Worm (Caenorhabditis elegans): ENCODE results near the gene Y54G2A.40.
A peak's percentile ranks its signal among the peaks of the same experiment; 100 is the strongest.

Gene Y54G2A.40

DNA sequence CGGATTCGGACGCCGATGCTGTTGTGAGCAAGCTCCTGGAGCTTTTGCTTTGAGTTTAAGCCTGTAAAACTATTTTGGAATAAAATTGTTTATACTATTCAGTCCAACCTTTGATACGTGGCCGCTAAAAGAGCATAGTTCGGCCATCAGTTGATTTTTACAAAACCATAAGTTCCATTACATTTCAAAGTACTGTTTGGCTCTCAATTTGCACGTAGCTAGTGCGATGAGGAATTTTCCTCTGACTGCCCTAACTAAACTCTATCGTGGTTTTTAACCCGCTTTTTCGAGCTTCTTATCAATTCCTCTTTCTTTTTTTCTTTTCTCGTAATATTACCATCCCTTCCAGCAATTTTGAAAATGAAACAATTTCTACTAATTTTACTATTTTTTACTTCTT, 22.8 kb upstream of the Y54G2A.40 start, which contains the start of gene clec-80:
TSS of gene clec-80 (plus strand) at position 301 of the 400 bp plus-strand sequence.
- no peak for TF ChIP-seq daf-12 (tag; optimal IDR thresholded peaks at IDR 0.05)
- no peak for TF ChIP-seq ceh-28 (tag; optimal IDR thresholded peaks at IDR 0.05)
- no peak for TF ChIP-seq elt-3 (tag; optimal IDR thresholded peaks at IDR 0.05)
- TF ChIP-seq lin-15B (tag; optimal IDR thresholded peaks at IDR 0.05) = no peak
- TF ChIP-seq sea-2 (GFP tag; optimal IDR thresholded peaks at IDR 0.05) = no peak
- TF ChIP-seq ama-1 (optimal IDR thresholded peaks at IDR 0.05) = no peak
- TF ChIP-seq nhr-28 (tag; optimal IDR thresholded peaks at IDR 0.05) = no peak
- no peak for TF ChIP-seq fkh-10 (GFP tag; optimal IDR thresholded peaks at IDR 0.05)
- no peak for TF ChIP-seq aly-2 (tag; optimal IDR thresholded peaks at IDR 0.05)
- TF ChIP-seq pqm-1 (tag; optimal IDR thresholded peaks at IDR 0.05) = no peak
- TF ChIP-seq ceh-9 (tag; optimal IDR thresholded peaks at IDR 0.05) = no peak
- TF ChIP-seq lsy-12 (tag; optimal IDR thresholded peaks at IDR 0.05) = no peak
- no peak for TF ChIP-seq nhr-43 (tag; optimal IDR thresholded peaks at IDR 0.05; ENCODE audit: poor library complexity, severe bottlenecking)
- TF ChIP-seq nfya-1 (tag; optimal IDR thresholded peaks at IDR 0.05; ENCODE audit: insufficient read depth) = no peak
- no peak for TF ChIP-seq nhr-11 (tag; optimal IDR thresholded peaks at IDR 0.05)
- TF ChIP-seq eor-1 (tag; optimal IDR thresholded peaks at IDR 0.05) = no peak
- no peak for TF ChIP-seq unc-39 (tag; optimal IDR thresholded peaks at IDR 0.05)
- TF ChIP-seq ceh-82 (tag; optimal IDR thresholded peaks at IDR 0.05) = no peak
- TF ChIP-seq nhr-77 (tag; optimal IDR thresholded peaks at IDR 0.05) = no peak
- no peak for TF ChIP-seq nhr-25 (tag; optimal IDR thresholded peaks at IDR 0.05)

DNA sequence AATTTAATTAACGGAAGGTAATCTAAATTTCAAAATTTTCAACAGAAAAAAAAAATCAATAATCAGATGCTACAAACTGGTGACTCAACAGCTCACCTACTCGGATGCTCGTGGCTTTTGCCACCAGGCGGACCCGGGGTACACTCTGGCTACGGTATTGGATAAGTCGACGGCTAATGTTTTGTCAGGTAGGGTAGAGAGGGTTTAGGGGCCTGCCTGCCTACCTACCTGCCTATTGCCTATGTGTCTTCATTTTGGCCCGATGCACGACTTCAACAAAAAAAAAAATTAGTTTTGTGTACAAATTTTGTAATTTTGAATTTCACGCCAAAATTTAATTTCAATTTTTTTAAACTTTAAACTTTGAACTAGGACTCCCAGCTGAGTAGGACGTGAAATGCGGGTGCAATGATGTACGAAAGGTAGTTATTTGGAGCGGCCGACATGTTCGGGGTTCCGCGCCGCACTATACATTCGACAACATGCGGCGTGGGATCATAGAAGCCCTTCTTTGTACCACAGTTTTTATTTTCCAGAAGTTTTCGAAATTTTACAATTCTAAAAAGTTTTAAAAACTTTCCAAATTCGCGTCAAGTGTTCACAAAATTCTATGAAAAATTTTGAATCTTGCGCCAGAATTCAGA, 20.7 kb upstream of the Y54G2A.40 start:
- TF ChIP-seq lsy-12 (tag; optimal IDR thresholded peaks at IDR 0.05) = peak; percentile 53
- TF ChIP-seq tbx-2 (tag; optimal IDR thresholded peaks at IDR 0.05) = no peak
- no peak for TF ChIP-seq nhr-237 (tag; optimal IDR thresholded peaks at IDR 0.05)
- no peak for TF ChIP-seq nhr-76 (tag; optimal IDR thresholded peaks at IDR 0.05)
- peak; percentile 24 for TF ChIP-seq snpc-4 (tag; optimal IDR thresholded peaks at IDR 0.05)

DNA sequence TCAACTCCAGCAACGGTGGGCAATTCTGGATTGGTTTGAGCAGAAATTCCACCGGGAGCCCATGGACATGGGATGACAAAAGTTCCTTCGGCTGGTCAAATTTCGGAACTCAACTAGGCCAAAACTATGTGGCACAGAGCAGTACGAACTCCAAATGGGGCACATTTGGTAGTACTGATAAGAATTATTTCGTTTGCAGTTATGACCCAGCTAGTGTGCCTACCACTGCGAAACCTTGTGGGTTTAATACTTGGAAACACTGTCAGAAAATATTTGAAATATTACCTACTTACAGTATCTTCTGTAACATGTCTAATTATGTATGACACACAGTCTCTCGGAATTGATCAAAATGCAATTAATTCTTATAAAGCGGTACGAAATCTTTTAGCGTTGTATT, 19.9 kb upstream of the Y54G2A.40 start:
- TF ChIP-seq ceh-82 (tag; optimal IDR thresholded peaks at IDR 0.05) (no peak), fkh-10 (GFP tag; optimal IDR thresholded peaks at IDR 0.05) (no peak), nhr-25 (tag; optimal IDR thresholded peaks at IDR 0.05) (no peak), elt-1 (tag; optimal IDR thresholded peaks at IDR 0.05) (no peak), ceh-16 (tag; optimal IDR thresholded peaks at IDR 0.05) (no peak), pha-4 (tag; optimal IDR thresholded peaks at IDR 0.05) (no peak), nhr-11 (tag; optimal IDR thresholded peaks at IDR 0.05) (no peak), unc-62 (GFP tag; optimal IDR thresholded peaks at IDR 0.05) (no peak), nhr-237 (tag; optimal IDR thresholded peaks at IDR 0.05) (no peak), skn-1 (tag; optimal IDR thresholded peaks at IDR 0.05) (no peak), nhr-76 (tag; optimal IDR thresholded peaks at IDR 0.05) (no peak), unc-39 (tag; optimal IDR thresholded peaks at IDR 0.05) (no peak), R02D3.7 (tag; optimal IDR thresholded peaks at IDR 0.05) (no peak), jun-1 (tag; optimal IDR thresholded peaks at IDR 0.05) (no peak), ceh-9 (tag; optimal IDR thresholded peaks at IDR 0.05) (no peak), hmg-11 (tag; optimal IDR thresholded peaks at IDR 0.05) (no peak)

DNA sequence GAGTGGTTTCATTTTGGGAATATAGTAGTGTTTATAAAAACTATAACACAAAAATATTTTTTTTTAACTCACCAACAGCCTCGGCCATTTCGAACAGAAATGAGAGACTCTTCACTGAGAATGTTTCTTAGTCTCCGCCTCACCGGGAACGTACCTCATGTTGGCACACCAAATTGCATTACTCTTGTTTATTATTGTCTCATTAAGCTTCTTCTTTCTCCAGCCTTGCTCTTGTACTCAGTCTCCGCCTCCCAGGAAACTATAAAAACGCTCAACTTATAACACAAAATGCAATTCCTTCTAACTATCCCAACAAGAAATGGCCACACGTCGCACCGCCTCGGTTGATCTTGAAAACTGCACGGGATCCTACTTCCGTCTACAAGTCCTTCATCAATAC, 13.7 kb upstream of the Y54G2A.40 start, which contains the start of the genes Y54G2A.48 and pudl-1:
TSS of gene Y54G2A.48 (minus strand) at position 101 of the 400 bp plus-strand sequence.
TSS of gene pudl-1 (plus strand) at position 320 of the 400 bp plus-strand sequence.
- TF ChIP-seq zag-1 (tag; optimal IDR thresholded peaks at IDR 0.05) (no peak), ZK546.5 (tag; optimal IDR thresholded peaks at IDR 0.05) (no peak), elt-3 (tag; optimal IDR thresholded peaks at IDR 0.05) (no peak), ceh-82 (tag; optimal IDR thresholded peaks at IDR 0.05) (no peak), nhr-12 (tag; optimal IDR thresholded peaks at IDR 0.05) (no peak), ceh-28 (tag; optimal IDR thresholded peaks at IDR 0.05) (no peak), elt-1 (tag; optimal IDR thresholded peaks at IDR 0.05) (no peak), egl-27 (tag; optimal IDR thresholded peaks at IDR 0.05) (no peak), tbx-2 (tag; optimal IDR thresholded peaks at IDR 0.05) (no peak)
